Worm (Caenorhabditis elegans): ENCODE results near the gene C30H6.5.

C30H6.5 gene

DNA sequence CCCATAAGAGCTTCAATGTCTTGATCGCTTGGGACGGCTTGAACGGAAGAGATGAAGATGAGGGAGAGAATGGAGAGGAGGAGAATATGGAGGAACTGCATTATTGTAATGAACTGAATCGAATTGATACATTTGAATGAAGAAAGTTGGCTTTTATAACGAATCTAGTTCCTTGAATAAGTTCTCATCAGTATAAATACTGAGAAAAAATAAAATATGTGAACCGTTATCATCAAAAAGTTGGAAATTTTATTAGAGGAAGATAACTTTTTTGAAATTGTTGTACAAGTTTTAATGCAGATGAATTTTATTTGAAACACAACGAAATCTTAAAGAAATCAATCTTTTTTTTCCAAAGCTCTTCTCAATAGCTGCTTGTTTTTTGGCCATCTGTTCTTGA lies 35.5 kb downstream of the C30H6.5 start, which contains the start of gene T02D1.7:
T02D1.7 (minus strand) TSS at position 101 of the 400 bp plus-strand sequence.
- no peak for TF ChIP-seq hmg-20 (GFP tag; IDR thresholded peaks at IDR 0.05)
- no peak for TF ChIP-seq hmg-1.2 (GFP tag; IDR thresholded peaks at IDR 0.05)
- TF ChIP-seq aptf-2 (GFP tag; conservative IDR thresholded peaks at IDR 0.05), result no peak
- TF ChIP-seq ztf-25 (GFP tag; IDR thresholded peaks at IDR 0.05), result no peak
- no peak for TF ChIP-seq ztf-6 (GFP tag; IDR thresholded peaks at IDR 0.05)
- no peak for TF ChIP-seq ZK185.1 (tag; optimal IDR thresholded peaks at IDR 0.05; ENCODE audit: poor library complexity, severe bottlenecking)
- TF ChIP-seq Y95B8A.8 (GFP tag; IDR thresholded peaks at IDR 0.05), result no peak
- no peak for TF ChIP-seq ccch-3 (GFP tag; optimal IDR thresholded peaks at IDR 0.05)
- no peak for TF ChIP-seq ceh-58 (GFP tag; IDR thresholded peaks at IDR 0.05)

DNA sequence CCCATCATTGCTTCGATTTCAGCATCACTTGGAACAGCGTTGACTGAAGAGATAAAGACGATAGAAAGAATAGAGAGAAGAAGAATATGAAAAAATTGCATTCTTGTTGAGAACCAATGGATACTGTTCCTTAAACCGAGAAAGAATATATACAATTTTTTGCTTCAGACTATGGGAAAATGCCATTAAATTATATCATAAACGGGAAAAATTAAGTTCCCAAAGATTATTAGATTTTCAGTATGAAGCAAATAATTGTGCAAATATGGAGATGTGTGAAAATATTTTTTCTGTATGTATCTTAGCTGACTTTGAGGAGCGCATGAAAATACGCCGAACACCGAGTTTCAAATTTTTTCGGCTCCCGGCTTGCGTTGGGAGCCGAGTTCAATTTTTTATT lies 35.9 kb downstream of the C30H6.5 start, which contains the start of gene T02D1.9:
T02D1.9 (minus strand) TSS at position 101 of the 400 bp plus-strand sequence.
- no peak for TF ChIP-seq zfh-2 (GFP tag; conservative IDR thresholded peaks at IDR 0.05)
- no peak for TF ChIP-seq madf-8 (GFP tag; conservative IDR thresholded peaks at IDR 0.05)
- TF ChIP-seq tbp1 (GFP tag; optimal IDR thresholded peaks at IDR 0.05), result no peak
- TF ChIP-seq ceh-58 (GFP tag; IDR thresholded peaks at IDR 0.05), result no peak
- no peak for TF ChIP-seq lin-54 (GFP tag; optimal IDR thresholded peaks at IDR 0.05)
- no peak for TF ChIP-seq atf-7 (tag; optimal IDR thresholded peaks at IDR 0.05)
- no peak for TF ChIP-seq snpc-1.1 (tag; optimal IDR thresholded peaks at IDR 0.05; ENCODE audit: insufficient read depth)
- TF ChIP-seq nhr-27 (tag; optimal IDR thresholded peaks at IDR 0.05), result no peak
- TF ChIP-seq F39B2.1 (GFP tag; IDR thresholded peaks at IDR 0.05), result no peak
- TF ChIP-seq ceh-100 (GFP tag; IDR thresholded peaks at IDR 0.05), result no peak
- no peak for TF ChIP-seq madf-6 (GFP tag; IDR thresholded peaks at IDR 0.05)
- TF ChIP-seq hrde-1 (tag; optimal IDR thresholded peaks at IDR 0.05; ENCODE audit: borderline replicate concordance), result no peak

DNA sequence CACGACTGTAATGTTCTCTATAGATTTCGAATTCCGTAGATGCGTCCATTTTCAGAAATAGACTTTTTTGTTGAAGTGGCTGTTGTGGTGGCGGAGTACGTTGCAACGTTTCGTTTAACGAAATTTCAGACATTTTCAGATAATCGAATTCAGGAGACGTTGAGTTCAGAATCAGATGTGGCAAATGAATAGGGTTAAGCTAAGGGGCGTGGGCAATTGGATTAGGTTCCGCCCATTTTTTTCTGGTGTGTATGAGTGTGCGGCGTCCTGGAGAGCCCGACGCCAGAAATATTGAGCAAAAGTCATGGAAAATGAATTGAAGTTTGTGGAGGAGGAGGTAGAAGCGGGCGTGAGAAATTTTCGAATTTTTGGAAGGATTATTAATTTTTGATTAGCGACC lies 41.8 kb downstream of the C30H6.5 start:
- TF ChIP-seq ceh-79 (tag; optimal IDR thresholded peaks at IDR 0.05), result no peak
- TF ChIP-seq dox-1 (GFP tag; IDR thresholded peaks at IDR 0.05), result no peak
- TF ChIP-seq madf-8 (GFP tag; conservative IDR thresholded peaks at IDR 0.05), result no peak
- no peak for TF ChIP-seq mxl-1 (tag; optimal IDR thresholded peaks at IDR 0.05)
- no peak for TF ChIP-seq K11D2.4 (GFP tag; IDR thresholded peaks at IDR 0.05)
- TF ChIP-seq tlf-1 (GFP tag; optimal IDR thresholded peaks at IDR 0.05), result no peak
- no peak for TF ChIP-seq D2030.7 (GFP tag; IDR thresholded peaks at IDR 0.05)
- no peak for TF ChIP-seq F23B12.7 (tag; optimal IDR thresholded peaks at IDR 0.05; ENCODE audit: insufficient read depth)
- no peak for TF ChIP-seq sea-2 (GFP tag; IDR thresholded peaks at IDR 0.05)
- no peak for TF ChIP-seq madf-10 (tag; optimal IDR thresholded peaks at IDR 0.05)
- no peak for TF ChIP-seq let-607 (tag; optimal IDR thresholded peaks at IDR 0.05)
- no peak for TF ChIP-seq F22D6.2 (tag; optimal IDR thresholded peaks at IDR 0.05)
- no peak for TF ChIP-seq unc-130 (GFP tag; optimal IDR thresholded peaks at IDR 0.05)
- TF ChIP-seq C17E4.6 (GFP tag; IDR thresholded peaks at IDR 0.05), result no peak
- no peak for TF ChIP-seq egl-18 (GFP tag; IDR thresholded peaks at IDR 0.05)
- TF ChIP-seq pbrm-1 (GFP tag; IDR thresholded peaks at IDR 0.05), result no peak

DNA sequence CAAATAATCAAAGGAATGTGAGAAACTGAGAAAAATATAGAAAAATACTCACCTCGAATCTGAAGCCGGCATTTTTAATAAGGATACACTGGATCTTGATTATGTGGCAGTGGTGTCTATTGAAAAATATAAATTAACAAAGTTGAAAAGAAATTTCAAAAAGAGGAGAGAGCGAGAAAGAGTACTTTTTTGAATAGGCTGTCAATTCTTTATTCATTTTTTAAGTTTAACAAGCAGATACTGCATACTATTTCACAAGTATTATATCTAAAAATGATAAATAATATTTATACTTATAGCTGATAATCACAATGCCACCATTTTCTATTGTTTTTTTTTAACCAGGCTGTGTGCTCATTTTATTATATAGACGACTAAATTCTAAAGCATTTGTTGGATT lies 46.2 kb downstream of the C30H6.5 start, which contains the start of gene npr-26:
npr-26 (minus strand) TSS at position 101 of the 400 bp plus-strand sequence.
- TF ChIP-seq lir-1 (GFP tag; conservative IDR thresholded peaks at IDR 0.05) (no peak), bed-2 (GFP tag; IDR thresholded peaks at IDR 0.05) (no peak), efl-1 (GFP tag; optimal IDR thresholded peaks at IDR 0.05) (no peak), let-526 (GFP tag; IDR thresholded peaks at IDR 0.05) (no peak)
